Worm (Caenorhabditis elegans) whole organism, L3 larva: Measurements from ENCODE around the gene Y59A8B.24.
A peak's percentile ranks its signal among the peaks of the same experiment; 100 is the strongest.

Experiments
- R02D3.7 ChIP-seq: fragments of 150-350 bp; optimal IDR thresholded peaks from 2 replicates; lab custom pipeline; 2014; ENCODE audit warnings: missing biosample characterization, missing genetic modification characterization
- ZK546.5 ChIP-seq: sonication (generic microtip); optimal IDR thresholded peaks from 2 replicates; lab custom pipeline; 2017; ENCODE audit warnings: missing biosample characterization, missing genetic modification characterization
- ceh-82 ChIP-seq: fragments of 150-350 bp; optimal IDR thresholded peaks from 2 replicates; lab custom pipeline; 2014; ENCODE audit warnings: missing biosample characterization, missing genetic modification characterization
- ceh-9 ChIP-seq: sonication (generic microtip); optimal IDR thresholded peaks from 2 replicates; lab custom pipeline; 2018; ENCODE audit warnings: missing biosample characterization, missing genetic modification characterization
- elt-1 ChIP-seq: fragments of 150-350 bp; optimal IDR thresholded peaks from 2 replicates; lab custom pipeline; 2014; ENCODE audit warnings: missing biosample characterization, missing genetic modification characterization
- elt-3 ChIP-seq, 3 experiments: fragments of 150-350 bp in 1 of 3; sonication (generic microtip) in 2 of 3; optimal IDR thresholded peaks; 2 replicates in 2 of 3; 4 replicates in 1 of 3; lab custom pipeline; 2014 to 2017; ENCODE audit warnings: missing biosample characterization in 3 of 3, missing genetic modification characterization in 3 of 3
- eor-1 ChIP-seq, 2 experiments: fragments of 150-350 bp; optimal IDR thresholded peaks; 2 replicates each; lab custom pipeline; 2014 to 2018; ENCODE audit warnings: missing biosample characterization in 2 of 2, missing genetic modification characterization in 2 of 2
- nfya-1 ChIP-seq: sonication (generic microtip); optimal IDR thresholded peaks from 2 replicates; lab custom pipeline; 2017; ENCODE audit warnings: missing genetic modification characterization, mild to moderate bottlenecking, missing compliant biosample characterization, antibody characterized with exemption, moderate library complexity; ENCODE audit not compliant: insufficient read depth
- snpc-4 ChIP-seq: fragments of 150-350 bp; optimal IDR thresholded peaks from 2 replicates; lab custom pipeline; 2014; ENCODE audit warnings: missing biosample characterization, missing genetic modification characterization
- tbx-2 ChIP-seq: sonication (generic microtip); optimal IDR thresholded peaks from 2 replicates; lab custom pipeline; 2016; ENCODE audit warnings: mild to moderate bottlenecking, missing genetic modification characterization, missing compliant biosample characterization
- unc-39 ChIP-seq: sonication (generic microtip); optimal IDR thresholded peaks from 4 replicates; lab custom pipeline; 2017; ENCODE audit warnings: missing biosample characterization, missing genetic modification characterization
- unc-62 ChIP-seq: fragments of 150-350 bp; sonication (generic microtip); optimal IDR thresholded peaks from 4 replicates; lab custom pipeline; 2014; ENCODE audit warnings: missing biosample characterization, missing genetic modification reagents, missing genetic modification characterization
- zag-1 ChIP-seq: fragments of 150-350 bp; optimal IDR thresholded peaks from 2 replicates; lab custom pipeline; 2014; ENCODE audit warnings: missing biosample characterization, missing genetic modification characterization

DNA sequence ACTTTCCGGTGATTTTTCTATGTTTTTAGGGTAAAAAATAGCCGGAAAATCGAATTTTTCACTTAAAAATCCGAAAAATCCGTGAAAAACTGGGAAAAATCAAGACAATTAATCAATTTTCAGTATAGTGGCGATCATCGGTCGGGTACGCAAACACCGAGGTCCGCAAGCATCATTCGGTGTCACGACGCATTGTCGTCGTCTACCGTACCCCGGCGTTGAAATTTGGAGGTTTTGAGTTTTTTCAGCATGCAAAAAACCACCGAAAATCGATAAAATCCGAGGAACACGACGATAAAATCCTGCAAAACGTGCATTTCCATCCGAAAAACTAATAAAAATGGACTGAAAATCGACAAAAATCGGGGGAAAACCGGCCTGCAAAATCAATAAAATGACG is 30.0 kb downstream of the Y59A8B.24 start:
- TF ChIP-seq unc-62 (no peak), nfya-1 (tag; lab: Kevin White, UChicago) (peak; percentile 57), ceh-9 (tag; lab: Kevin White, UChicago) (no peak), ceh-82 (tag; lab: Kevin White, UChicago) (no peak), snpc-4 (no peak), eor-1 (tag; optimal IDR thresholded peaks at IDR 0.05; lab: Kevin White, UChicago) (no peak), R02D3.7 (tag; lab: Kevin White, UChicago) (no peak), unc-39 (no peak), ZK546.5 (tag; lab: Kevin White, UChicago) (no peak), elt-1 (no peak), elt-3 (tag; optimal IDR thresholded peaks at IDR 0.05; lab: Kevin White, UChicago) (no peak), tbx-2 (tag; lab: Kevin White, UChicago) (no peak), zag-1 (tag; lab: Kevin White, UChicago) (no peak)
